Fruit fly (Drosophila melanogaster) whole organism, embryonic: Measurements from ENCODE around the gene CG8958.

Experiments used
- Abd-B ChIP-seq: fragments of 200-800 bp; sonication (Bioruptor generic); optimal IDR thresholded peaks from 2 replicates; lab custom pipeline; 2018; ENCODE audit warnings: missing biosample characterization, mild to moderate bottlenecking, missing genetic modification characterization, moderate library complexity
- Atf3 ChIP-seq: fragments of 200-800 bp; sonication (Bioruptor generic); optimal IDR thresholded peaks from 3 replicates; lab custom pipeline; 2016; ENCODE audit warnings: missing biosample characterization, missing genetic modification characterization
- B-H1 ChIP-seq: fragments of 200-800 bp; sonication (Bioruptor generic); IDR thresholded peaks from 3 replicates; pipeline ENCODE4 v1.3.6; 2022; ENCODE audit warnings: missing biosample characterization, missing genetic modification characterization
- Bdp1 ChIP-seq: fragments of 200-800 bp; sonication (Bioruptor generic); optimal IDR thresholded peaks from 3 replicates; lab custom pipeline; 2016; ENCODE audit warnings: missing biosample characterization, missing genetic modification characterization
- CG12391 ChIP-seq: fragments of 200-800 bp; sonication (Bioruptor generic); optimal IDR thresholded peaks from 3 replicates; lab custom pipeline; 2018; ENCODE audit warnings: missing biosample characterization, mild to moderate bottlenecking, missing genetic modification characterization, moderate library complexity
- CG1602 ChIP-seq: fragments of 200-800 bp; sonication (Bioruptor generic); optimal IDR thresholded peaks from 3 replicates; lab custom pipeline; 2016; ENCODE audit warnings: missing biosample characterization, missing genetic modification characterization
- CG17385 ChIP-seq: fragments of 200-800 bp; sonication (Bioruptor generic); optimal IDR thresholded peaks from 3 replicates; lab custom pipeline; 2018; ENCODE audit warnings: missing biosample characterization, mild to moderate bottlenecking, missing genetic modification characterization
- CG18599 ChIP-seq: fragments of 200-800 bp; sonication (Bioruptor generic); optimal IDR thresholded peaks from 3 replicates; lab custom pipeline; 2017; ENCODE audit warnings: missing biosample characterization, missing genetic modification characterization, mild to moderate bottlenecking, moderate library complexity, missing genetic modification reagents
- CG2199 ChIP-seq: fragments of 200-800 bp; sonication (Bioruptor generic); IDR thresholded peaks from 3 replicates; pipeline ENCODE4 v1.3.6; 2022; ENCODE audit warnings: missing biosample characterization, missing genetic modification characterization
- CG2875 ChIP-seq: fragments of 200-800 bp; sonication (Bioruptor generic); optimal IDR thresholded peaks from 2 replicates; lab custom pipeline; 2017; ENCODE audit warnings: missing biosample characterization, mild to moderate bottlenecking, missing genetic modification characterization, missing genetic modification reagents
- CG32772 ChIP-seq: fragments of 200-800 bp; sonication (Bioruptor generic); IDR thresholded peaks from 2 replicates; pipeline ENCODE4 v1.3.6; 2022; ENCODE audit warnings: missing biosample characterization, missing genetic modification characterization
- CG3726 ChIP-seq: fragments of 200-800 bp; sonication (Bioruptor generic); IDR thresholded peaks from 3 replicates; pipeline ENCODE4, ENCODE4 v1.3.6; 2022; ENCODE audit warnings: missing biosample characterization, missing genetic modification characterization
- CG4360 ChIP-seq: fragments of 200-800 bp; sonication (Bioruptor generic); IDR thresholded peaks from 2 replicates; pipeline ENCODE4 v1.3.6; 2022; ENCODE audit warnings: missing biosample characterization, missing genetic modification characterization
- CG6254 ChIP-seq: fragments of 200-800 bp; sonication (Bioruptor generic); optimal IDR thresholded peaks from 3 replicates; lab custom pipeline; 2017; ENCODE audit warnings: mild to moderate bottlenecking, missing biosample characterization, missing genetic modification reagents, missing genetic modification characterization
- CG7271 ChIP-seq: fragments of 200-800 bp; sonication (Bioruptor generic); optimal IDR thresholded peaks from 2 replicates; lab custom pipeline; 2018; ENCODE audit warnings: missing biosample characterization, mild to moderate bottlenecking, missing genetic modification characterization, moderate library complexity
- CG7786 ChIP-seq: fragments of 200-800 bp; sonication (Bioruptor generic); optimal IDR thresholded peaks from 2 replicates; lab custom pipeline; 2016; ENCODE audit warnings: missing biosample characterization, missing genetic modification characterization
- CG7839 ChIP-seq: fragments of 200-800 bp; sonication (Bioruptor generic); optimal IDR thresholded peaks from 3 replicates; lab custom pipeline; 2018; ENCODE audit warnings: missing biosample characterization, mild to moderate bottlenecking, missing genetic modification characterization, moderate library complexity
- GATAe ChIP-seq: fragments of 200-800 bp; sonication (Bioruptor generic); conservative IDR thresholded peaks from 2 replicates; pipeline ENCODE4 v1.3.6; 2022; ENCODE audit warnings: missing biosample characterization, missing genetic modification characterization
- Gsc ChIP-seq: fragments of 200-800 bp; sonication (Bioruptor generic); IDR thresholded peaks from 2 replicates; pipeline ENCODE4 v1.3.6; 2022; ENCODE audit warnings: missing biosample characterization, missing genetic modification characterization
- H15 ChIP-seq: fragments of 200-800 bp; sonication (Bioruptor generic); IDR thresholded peaks from 3 replicates; pipeline ENCODE4 v1.3.6; 2022; ENCODE audit warnings: missing biosample characterization, missing genetic modification characterization
- HHEX ChIP-seq: fragments of 200-800 bp; sonication (Bioruptor generic); optimal IDR thresholded peaks from 3 replicates; lab custom pipeline; 2017; ENCODE audit warnings: missing biosample characterization, mild to moderate bottlenecking, missing genetic modification characterization, missing genetic modification reagents
- Hand ChIP-seq: fragments of 200-800 bp; sonication (Bioruptor generic); optimal IDR thresholded peaks from 2 replicates; lab custom pipeline; 2017; ENCODE audit warnings: mild to moderate bottlenecking, missing biosample characterization, missing genetic modification reagents, missing genetic modification characterization
- Hmx ChIP-seq: fragments of 200-800 bp; sonication (Bioruptor generic); optimal IDR thresholded peaks from 2 replicates; lab custom pipeline; 2016; ENCODE audit warnings: missing biosample characterization, missing genetic modification characterization
- Stat92E ChIP-seq, 3 experiments: fragments of >200 bp in 2 of 3; fragments of 200-800 bp in 1 of 3; sonication (Bioruptor generic) in 1 of 3; optimal IDR thresholded peaks; 2 replicates each; lab custom pipeline; 2017 to 2019; ENCODE audit warnings: missing biosample characterization in 3 of 3, missing genetic modification characterization in 3 of 3, mild to moderate bottlenecking in 1 of 3, moderate library complexity in 1 of 3
- ap ChIP-seq: fragments of 200-800 bp; sonication (Bioruptor generic); IDR thresholded peaks from 2 replicates; pipeline ENCODE4 v1.3.6; 2022; ENCODE audit warnings: missing biosample characterization, missing genetic modification characterization
- ara ChIP-seq: fragments of 200-800 bp; sonication (Bioruptor generic); IDR thresholded peaks from 2 replicates; pipeline ENCODE4 v1.3.6; 2022; ENCODE audit warnings: missing biosample characterization, missing genetic modification characterization
- ash1 ChIP-seq: fragments of 200-800 bp; sonication (Bioruptor generic); optimal IDR thresholded peaks from 2 replicates; lab custom pipeline; 2018; ENCODE audit warnings: missing biosample characterization, mild to moderate bottlenecking, missing genetic modification characterization
- br ChIP-seq: fragments of >200 bp; optimal IDR thresholded peaks from 2 replicates; lab custom pipeline; 2017
- cad ChIP-seq: fragments of >200 bp; optimal IDR thresholded peaks from 2 replicates; lab custom pipeline; 2017; ENCODE audit warnings: missing biosample characterization, missing genetic modification characterization
- cato ChIP-seq: fragments of 200-800 bp; sonication (Bioruptor generic); optimal IDR thresholded peaks from 2 replicates; lab custom pipeline; 2016; ENCODE audit warnings: missing biosample characterization, missing genetic modification characterization, borderline replicate concordance
- cg ChIP-seq: fragments of 200-800 bp; sonication (Bioruptor generic); optimal IDR thresholded peaks from 3 replicates; lab custom pipeline; 2019; ENCODE audit warnings: missing biosample characterization, mild to moderate bottlenecking, missing genetic modification characterization, moderate library complexity
- corto ChIP-seq: fragments of 200-800 bp; sonication (Bioruptor generic); optimal IDR thresholded peaks from 2 replicates; lab custom pipeline; 2016; ENCODE audit warnings: missing biosample characterization, mild to moderate bottlenecking, missing genetic modification characterization, moderate library complexity
- crol ChIP-seq: fragments of 200-800 bp; sonication (Bioruptor generic); IDR thresholded peaks from 2 replicates; pipeline ENCODE4 v1.3.6; 2022; ENCODE audit warnings: missing biosample characterization, missing genetic modification characterization
- dm ChIP-seq: fragments of 200-800 bp; sonication (Bioruptor generic); optimal IDR thresholded peaks from 3 replicates; lab custom pipeline; 2016; ENCODE audit warnings: missing biosample characterization, missing genetic modification characterization
- ems ChIP-seq: fragments of 200-800 bp; sonication (Bioruptor generic); optimal IDR thresholded peaks from 3 replicates; lab custom pipeline; 2016; ENCODE audit warnings: missing biosample characterization, missing genetic modification characterization
- exex ChIP-seq: fragments of 200-800 bp; sonication (Bioruptor generic); optimal IDR thresholded peaks from 4 replicates; lab custom pipeline; 2018; ENCODE audit warnings: missing biosample characterization, mild to moderate bottlenecking, missing genetic modification characterization, moderate library complexity
- eyg ChIP-seq: fragments of 200-800 bp; sonication (Bioruptor generic); optimal IDR thresholded peaks from 3 replicates; lab custom pipeline; 2016; ENCODE audit warnings: missing biosample characterization, missing genetic modification characterization
- grn ChIP-seq: fragments of 200-800 bp; sonication (Bioruptor generic); optimal IDR thresholded peaks from 3 replicates; lab custom pipeline; 2017; ENCODE audit warnings: missing biosample characterization, missing genetic modification characterization
- insv ChIP-seq, 2 experiments: fragments of 200-800 bp; sonication (Bioruptor generic); optimal IDR thresholded peaks; 3 replicates each; lab custom pipeline; 2016 to 2018; ENCODE audit warnings: missing biosample characterization in 2 of 2, missing genetic modification characterization in 2 of 2
- jigr1 ChIP-seq: fragments of 200-800 bp; sonication (Bioruptor generic); IDR thresholded peaks from 3 replicates; pipeline ENCODE4 v1.3.6; 2022; ENCODE audit warnings: missing biosample characterization, missing genetic modification characterization
- kah ChIP-seq: fragments of 200-800 bp; sonication (Bioruptor generic); optimal IDR thresholded peaks from 2 replicates; lab custom pipeline; 2018; ENCODE audit warnings: missing biosample characterization, mild to moderate bottlenecking, missing genetic modification characterization
- lola ChIP-seq, 3 experiments: fragments of >200 bp in 2 of 3; fragments of 200-800 bp in 1 of 3; sonication (Bioruptor generic) in 1 of 3; optimal IDR thresholded peaks; 2 replicates each; lab custom pipeline; 2017 to 2019; ENCODE audit warnings: missing biosample characterization in 3 of 3, missing genetic modification characterization in 3 of 3, mild to moderate bottlenecking in 1 of 3, moderate library complexity in 1 of 3
- psq ChIP-seq: fragments of 200-800 bp; sonication (Bioruptor generic); optimal IDR thresholded peaks from 2 replicates; lab custom pipeline; 2017; ENCODE audit warnings: missing biosample characterization, missing genetic modification characterization
- pum ChIP-seq: fragments of 200-800 bp; sonication (Bioruptor generic); optimal IDR thresholded peaks from 2 replicates; lab custom pipeline; 2016; ENCODE audit warnings: missing biosample characterization, missing genetic modification characterization
- schlank ChIP-seq: fragments of 200-800 bp; sonication (Bioruptor generic); optimal IDR thresholded peaks from 2 replicates; lab custom pipeline; 2018; ENCODE audit warnings: missing biosample characterization, mild to moderate bottlenecking, missing genetic modification characterization
- so ChIP-seq: fragments of 200-800 bp; sonication (Bioruptor generic); IDR thresholded peaks from 3 replicates; pipeline ENCODE4 v1.3.6; 2022; ENCODE audit warnings: missing biosample characterization, missing genetic modification characterization
- tna ChIP-seq: fragments of 200-800 bp; sonication (Bioruptor generic); IDR thresholded peaks from 2 replicates; pipeline ENCODE4 v1.3.6; 2022; ENCODE audit warnings: missing biosample characterization, missing genetic modification characterization; ENCODE audit not compliant: partially characterized antibody
- unpg ChIP-seq: fragments of 200-800 bp; sonication (Bioruptor generic); optimal IDR thresholded peaks from 3 replicates; lab custom pipeline; 2018; ENCODE audit warnings: missing biosample characterization, mild to moderate bottlenecking, missing genetic modification characterization, moderate library complexity
- zf30C ChIP-seq: fragments of 200-800 bp; sonication (Bioruptor generic); optimal IDR thresholded peaks from 3 replicates; lab custom pipeline; 2018; ENCODE audit warnings: missing biosample characterization, mild to moderate bottlenecking, missing genetic modification characterization

CG8958 gene

DNA sequence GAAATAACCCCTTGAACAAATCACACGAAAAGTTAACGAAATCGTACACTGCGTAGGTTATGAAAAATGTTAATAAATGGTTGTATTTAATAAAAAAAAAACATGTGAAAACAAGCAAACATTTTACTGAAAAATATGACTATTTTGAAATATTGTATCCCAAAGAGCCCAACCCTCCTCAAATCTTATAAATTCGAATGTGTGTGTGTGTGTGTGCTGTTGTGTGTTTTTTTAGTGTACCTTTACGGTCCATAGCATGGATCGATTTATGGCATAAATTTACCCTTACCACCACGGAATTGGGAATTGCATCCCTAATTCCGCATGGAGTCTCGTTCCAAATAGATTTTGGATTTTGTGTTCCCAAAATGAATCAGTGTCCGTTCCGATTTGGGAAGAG is 20.4 kb downstream of the CG8958 start (continued):
- TF ChIP-seq CG18599 (GFP tag; lab: Kevin White, UChicago), result no peak
- TF ChIP-seq CG12391, result peak; percentile 14
- peak; percentile 22 for TF ChIP-seq zf30C (GFP tag; lab: Kevin White, UChicago)
- TF ChIP-seq CG1602 (GFP tag; lab: Kevin White, UChicago), result peak; percentile 33
- TF ChIP-seq H15, result peak; percentile 59; the same call in 1 of the 3 replicates
- TF ChIP-seq HHEX (GFP tag; lab: Kevin White, UChicago), result peak; percentile 30
- no peak for TF ChIP-seq dm (GFP tag; lab: Kevin White, UChicago)
- TF ChIP-seq eyg, result no peak
- TF ChIP-seq grn, result no peak
- no peak for TF ChIP-seq ash1 (GFP tag; lab: Kevin White, UChicago)
- TF ChIP-seq psq (GFP tag; lab: Kevin White, UChicago), result no peak
- peak; percentile 52; the same call in 1 of the 3 replicates for TF ChIP-seq so (GFP tag; lab: Robert Waterston, UW)
- TF ChIP-seq CG32772 (GFP tag; lab: Robert Waterston, UW), result peak; percentile 35
- peak; percentile 13 for TF ChIP-seq ems (GFP tag; lab: Kevin White, UChicago)
- TF ChIP-seq Hand, result no peak
- TF ChIP-seq pum, result peak; percentile 34
- no peak for TF ChIP-seq br (lab: Kevin White, UChicago)
- 0 out of 2 replicates have a peak, but pooled peaks have one; percentile 31 for TF ChIP-seq ap (GFP tag; lab: Robert Waterston, UW)
- TF ChIP-seq CG6254 (GFP tag; lab: Kevin White, UChicago), result no peak
- TF ChIP-seq Hmx (GFP tag; lab: Kevin White, UChicago), result peak; percentile 21
- no peak for TF ChIP-seq Bdp1 (GFP tag; lab: Kevin White, UChicago)
- peak; percentile 14; the same call in 1 of the 3 replicates for TF ChIP-seq B-H1 (GFP tag; lab: Robert Waterston, UW)
- no peak for TF ChIP-seq CG17385
- TF ChIP-seq CG2875 (GFP tag; lab: Kevin White, UChicago), result peak; percentile 24
- no peak for TF ChIP-seq tna (GFP tag; lab: Robert Waterston, UW)
- TF ChIP-seq corto (GFP tag; lab: Kevin White, UChicago), result peak; percentile 40
- no peak for TF ChIP-seq Atf3
- TF ChIP-seq exex (tag; lab: Kevin White, UChicago), result no peak
- TF ChIP-seq Gsc (GFP tag; lab: Robert Waterston, UW), result no peak
- TF ChIP-seq unpg, result peak; percentile 38
- no peak for TF ChIP-seq cato
- 0 out of 3 replicates have a peak, but pooled peaks have one; percentile 39 for TF ChIP-seq CG3726 (GFP tag; lab: Robert Waterston, UW)
- no peak for TF ChIP-seq CG7786 (GFP tag; lab: Kevin White, UChicago)
- TF ChIP-seq ara, result peak; percentile 64
- no peak for TF ChIP-seq jigr1 (GFP tag; lab: Robert Waterston, UW)
- peak; percentile 23 for TF ChIP-seq Abd-B (GFP tag; lab: Kevin White, UChicago)
- peak; percentile 67 for TF ChIP-seq CG7839 (tag; lab: Kevin White, UChicago)
- TF ChIP-seq GATAe, result no peak

DNA sequence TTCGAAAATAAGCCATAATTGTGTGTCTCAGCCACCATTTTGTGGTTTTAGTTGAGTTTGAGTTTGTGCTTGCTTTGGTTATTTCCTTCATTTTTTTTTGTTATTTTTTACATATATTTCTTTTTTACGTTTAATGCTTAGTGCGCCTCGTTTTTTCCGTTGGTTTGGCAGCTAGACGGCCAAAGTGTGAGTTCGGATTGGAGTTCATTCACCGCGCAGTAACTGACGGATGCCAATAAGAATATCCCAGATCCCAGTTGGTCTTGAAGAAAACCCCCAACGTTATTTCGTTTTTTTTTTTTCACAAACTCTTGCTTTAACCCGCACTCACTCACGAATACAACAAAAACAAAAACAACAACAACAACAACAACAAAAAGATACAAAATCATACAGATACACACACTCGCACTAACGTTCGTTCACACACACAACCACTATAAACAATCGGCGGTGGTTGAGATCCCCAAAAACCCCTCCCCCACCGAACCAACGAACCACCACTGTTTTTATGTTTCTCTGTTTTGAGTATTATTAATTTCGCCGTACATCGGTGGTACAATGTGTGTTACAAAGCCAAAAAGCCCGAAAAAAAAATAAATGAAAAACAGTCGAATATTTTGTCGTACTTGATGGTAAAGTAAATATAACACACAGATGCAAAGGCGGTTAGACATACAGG is 21.2 kb downstream of the CG8958 start:
- TF ChIP-seq Stat92E (GFP tag; optimal IDR thresholded peaks at IDR 0.05; lab: Kevin White, UChicago) (peak in 1 of 3 experiments; percentile 72), insv (GFP tag; optimal IDR thresholded peaks at IDR 0.05; lab: Kevin White, UChicago) (peak in 1 of 2 experiments; percentile 88), cg (GFP tag; lab: Kevin White, UChicago) (peak; percentile 83), crol (GFP tag; lab: Robert Waterston, UW) (peak; percentile 56), schlank (tag; lab: Kevin White, UChicago) (no peak), cad (GFP tag; lab: Kevin White, UChicago) (no peak), CG4360 (GFP tag; lab: Robert Waterston, UW) (peak; percentile 87), kah (peak; percentile 56), CG2199 (GFP tag; lab: Robert Waterston, UW) (peak; percentile 43; the same call in 1 of the 3 replicates), CG7271 (tag; lab: Kevin White, UChicago) (no peak), Hmx (GFP tag; lab: Kevin White, UChicago) (no peak), lola (GFP tag; optimal IDR thresholded peaks at IDR 0.05; lab: Kevin White, UChicago) (peak in 1 of 3 experiments; percentile 19)
